Fruit fly (Drosophila melanogaster): Measurements from ENCODE around the gene Prosalpha2.

Prosalpha2 gene

DNA sequence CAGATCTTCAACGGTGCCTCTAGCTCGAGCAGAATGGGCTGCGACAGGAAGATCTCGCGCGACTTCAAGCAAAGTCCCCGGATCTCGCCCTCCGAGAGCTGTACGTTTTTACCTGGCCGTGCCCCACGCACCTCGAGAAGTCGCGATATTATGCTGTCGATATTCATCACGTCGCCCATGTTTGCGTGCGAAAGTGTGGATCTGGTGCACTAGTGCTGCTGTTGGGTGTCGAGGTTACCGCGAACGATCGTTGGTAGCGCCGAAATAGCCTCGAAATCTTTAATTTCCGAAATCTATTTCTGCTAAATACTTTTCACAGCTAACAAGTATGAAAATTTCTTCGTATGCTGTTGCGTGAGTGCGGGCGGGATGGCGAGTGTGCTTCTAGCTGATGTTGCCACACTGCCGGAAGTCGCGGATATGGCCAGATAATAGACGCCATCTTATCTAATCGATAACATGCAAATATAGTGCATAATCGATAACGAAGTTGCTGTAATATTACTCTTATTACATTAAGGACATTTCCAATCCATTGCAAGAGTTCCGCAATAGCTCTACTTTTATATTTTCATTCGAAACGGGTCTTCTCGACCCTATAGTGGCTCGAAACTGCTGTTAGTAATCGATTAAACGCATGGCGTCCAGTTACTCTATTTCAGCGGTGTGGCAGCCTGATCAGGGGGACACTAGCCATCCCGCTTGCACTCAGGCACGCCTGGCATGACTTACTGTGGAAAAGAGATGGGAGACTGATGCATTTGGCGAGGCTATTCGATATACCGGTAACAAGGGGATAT lies 5.4 kb upstream of the Prosalpha2 start, which contains the start of gene Pp1-87B (continued):
- TF ChIP-seq org-1 (GFP tag; optimal IDR thresholded peaks at IDR 0.05): no peak
- TF ChIP-seq HLH4C (GFP tag; IDR thresholded peaks at IDR 0.05; ENCODE audit: partially characterized antibody): peak; percentile 66; the same call in 2 of the 3 replicates
- no peak for TF ChIP-seq Atf6 (GFP tag; IDR thresholded peaks at IDR 0.05)
- TF ChIP-seq Ptx1 (GFP tag; IDR thresholded peaks at IDR 0.05): no peak
- no peak for TF ChIP-seq tio (GFP tag; optimal IDR thresholded peaks at IDR 0.05)
- TF ChIP-seq CG2678 (tag; optimal IDR thresholded peaks at IDR 0.05): no peak
- no peak for TF ChIP-seq E2f1 (GFP tag; IDR thresholded peaks at IDR 0.05)
- TF ChIP-seq ewg (GFP tag; optimal IDR thresholded peaks at IDR 0.05): no peak
- no peak for TF ChIP-seq CG17912 (GFP tag; optimal IDR thresholded peaks at IDR 0.05)
- no peak for TF ChIP-seq Drgx (GFP tag; IDR thresholded peaks at IDR 0.05)
- TF ChIP-seq fd102C (GFP tag; optimal IDR thresholded peaks at IDR 0.05): no peak
- TF ChIP-seq grau (tag; optimal IDR thresholded peaks at IDR 0.05): no peak
- TF ChIP-seq CG10147 (GFP tag; optimal IDR thresholded peaks at IDR 0.05): no peak
- peak; percentile 10 for TF ChIP-seq Dip3 (GFP tag; optimal IDR thresholded peaks at IDR 0.05)
- TF ChIP-seq ERR (GFP tag; optimal IDR thresholded peaks at IDR 0.05): no peak
- peak; percentile 25; the same call in 1 of the 2 replicates for TF ChIP-seq amos (GFP tag; IDR thresholded peaks at IDR 0.05; ENCODE audit: partially characterized antibody)
- no peak for TF ChIP-seq CG2199 (GFP tag; IDR thresholded peaks at IDR 0.05)
- TF ChIP-seq schlank (tag; optimal IDR thresholded peaks at IDR 0.05): no peak
- no peak for TF ChIP-seq Hmx (GFP tag; optimal IDR thresholded peaks at IDR 0.05)
- no peak for TF ChIP-seq Dek (tag; optimal IDR thresholded peaks at IDR 0.05)
- no peak for TF ChIP-seq Hr3 (GFP tag; optimal IDR thresholded peaks at IDR 0.05)
- TF ChIP-seq E2f2 (GFP tag; IDR thresholded peaks at IDR 0.05): no peak
- no peak for TF ChIP-seq fru (optimal IDR thresholded peaks at IDR 0.05)
- TF ChIP-seq CG12104 (GFP tag; optimal IDR thresholded peaks at IDR 0.05): peak; percentile 36
- TF ChIP-seq cad (GFP tag; optimal IDR thresholded peaks at IDR 0.05): no peak
- peak; percentile 95 for TF ChIP-seq CG1832 (GFP tag; optimal IDR thresholded peaks at IDR 0.05)
- no peak for TF ChIP-seq jigr1 (GFP tag; IDR thresholded peaks at IDR 0.05)
- no peak for TF ChIP-seq Adf1 (GFP tag; IDR thresholded peaks at IDR 0.05)
- peak; percentile 20 for TF ChIP-seq CG12391 (tag; optimal IDR thresholded peaks at IDR 0.05)
- peak; percentile 55; the same call in 2 of the 3 replicates for TF ChIP-seq CG6791 (GFP tag; IDR thresholded peaks at IDR 0.05; ENCODE audit: partially characterized antibody)
- TF ChIP-seq Pdp1 (GFP tag; optimal IDR thresholded peaks at IDR 0.05): peak in 1 of 2 experiments; percentile 73
- peak; percentile 13 for TF ChIP-seq Hsf (GFP tag; optimal IDR thresholded peaks at IDR 0.05)
- TF ChIP-seq CG8089 (GFP tag; optimal IDR thresholded peaks at IDR 0.05): no peak
- TF ChIP-seq Ssrp (tag; optimal IDR thresholded peaks at IDR 0.05): no peak
- TF ChIP-seq run (tag; optimal IDR thresholded peaks at IDR 0.05): no peak
- no peak for TF ChIP-seq h (optimal IDR thresholded peaks at IDR 0.05)

DNA sequence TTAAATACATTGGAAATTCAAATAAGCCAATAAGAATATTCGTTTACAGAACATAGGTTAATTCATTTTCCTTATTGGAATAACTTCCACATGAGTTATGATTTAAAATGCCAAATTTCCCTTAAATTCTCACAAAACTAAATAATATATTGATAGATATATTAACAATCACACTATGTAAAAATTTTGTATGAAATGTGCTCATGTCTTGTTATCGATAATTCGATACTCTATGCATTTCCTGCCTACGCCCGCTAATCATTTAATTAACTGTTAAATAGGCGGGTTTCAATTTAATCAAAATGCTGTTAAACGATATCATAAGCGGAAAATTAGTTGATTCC lies 4.8 kb upstream of the Prosalpha2 start, which contains the start of gene NANS:
Gene NANS, plus strand, starts transcription at position 269 of the 344 bp plus-strand sequence.
- no peak; the same call in 1 of the 2 replicates for TF ChIP-seq CG2129 (GFP tag; IDR thresholded peaks at IDR 0.05; ENCODE audit: partially characterized antibody)
- TF ChIP-seq CG17385 (GFP tag; optimal IDR thresholded peaks at IDR 0.05): peak; percentile 21
- TF ChIP-seq CG17359 (tag; optimal IDR thresholded peaks at IDR 0.05): no peak
- TF ChIP-seq HmgD (GFP tag; optimal IDR thresholded peaks at IDR 0.05): no peak
- TF ChIP-seq CG8359 (GFP tag; optimal IDR thresholded peaks at IDR 0.05; ENCODE audit: borderline replicate concordance): no peak
- TF ChIP-seq inv (GFP tag; IDR thresholded peaks at IDR 0.05; ENCODE audit: partially characterized antibody): 0 out of 2 replicates have a peak, but pooled peaks have one; percentile 4
- peak; percentile 18; the same call in 1 of the 2 replicates for TF ChIP-seq CG13287 (GFP tag; IDR thresholded peaks at IDR 0.05; ENCODE audit: partially characterized antibody)
- TF ChIP-seq nerfin-1 (tag; optimal IDR thresholded peaks at IDR 0.05): no peak
- no peak for TF ChIP-seq Vsx1 (GFP tag; optimal IDR thresholded peaks at IDR 0.05)
- no peak for TF ChIP-seq HLH3B (GFP tag; IDR thresholded peaks at IDR 0.05)
- TF ChIP-seq CG14710 (tag; optimal IDR thresholded peaks at IDR 0.05): peak; percentile 5
- no peak for TF ChIP-seq ara (GFP tag; IDR thresholded peaks at IDR 0.05)
- 0 out of 2 replicates have a peak, but pooled peaks have one; percentile 31 for TF ChIP-seq tna (GFP tag; IDR thresholded peaks at IDR 0.05; ENCODE audit: partially characterized antibody)
- no peak for TF ChIP-seq CG17568 (GFP tag; optimal IDR thresholded peaks at IDR 0.05)
- TF ChIP-seq kah (GFP tag; optimal IDR thresholded peaks at IDR 0.05): no peak

Data from whole organism, embryonic.